Fruit fly (Drosophila melanogaster) whole organism, embryonic: ENCODE data around the gene CG42335.

Experiments used
- Blimp-1 ChIP-seq: fragments of 200-800 bp; sonication (Bioruptor generic); optimal IDR thresholded peaks from 3 replicates; lab custom pipeline; 2018; ENCODE audit warnings: missing biosample characterization, missing genetic modification characterization, mild to moderate bottlenecking, moderate library complexity, missing genetic modification reagents
- CG10267 ChIP-seq: fragments of 200-800 bp; sonication (Bioruptor generic); optimal IDR thresholded peaks from 2 replicates; lab custom pipeline; 2018; ENCODE audit warnings: missing biosample characterization, mild to moderate bottlenecking, missing genetic modification characterization, moderate library complexity
- CG10565 ChIP-seq: fragments of 200-800 bp; sonication (Bioruptor generic); optimal IDR thresholded peaks from 3 replicates; lab custom pipeline; 2016; ENCODE audit warnings: missing biosample characterization, mild to moderate bottlenecking, missing genetic modification characterization
- CG12942 ChIP-seq: fragments of 200-800 bp; sonication (Bioruptor generic); optimal IDR thresholded peaks from 3 replicates; lab custom pipeline; 2016; ENCODE audit warnings: missing biosample characterization, missing genetic modification characterization
- CG14710 ChIP-seq: fragments of 200-800 bp; sonication (Bioruptor generic); optimal IDR thresholded peaks from 3 replicates; lab custom pipeline; 2019; ENCODE audit warnings: missing biosample characterization, mild to moderate bottlenecking, missing genetic modification characterization, moderate library complexity
- CG15514 ChIP-seq: fragments of 200-800 bp; sonication (Bioruptor generic); optimal IDR thresholded peaks from 3 replicates; lab custom pipeline; 2017; ENCODE audit warnings: missing biosample characterization, missing genetic modification characterization, mild to moderate bottlenecking, moderate library complexity, missing genetic modification reagents
- CG17802 ChIP-seq: fragments of 200-800 bp; sonication (Bioruptor generic); optimal IDR thresholded peaks from 2 replicates; lab custom pipeline; 2018; ENCODE audit warnings: missing biosample characterization, mild to moderate bottlenecking, missing genetic modification characterization, moderate library complexity
- CG2678 ChIP-seq: fragments of 200-800 bp; sonication (Bioruptor generic); optimal IDR thresholded peaks from 3 replicates; lab custom pipeline; 2019; ENCODE audit warnings: missing biosample characterization, mild to moderate bottlenecking, missing genetic modification characterization, moderate library complexity
- CG34376 ChIP-seq: fragments of 200-800 bp; sonication (Bioruptor generic); optimal IDR thresholded peaks from 2 replicates; lab custom pipeline; 2018; ENCODE audit warnings: missing biosample characterization, mild to moderate bottlenecking, missing genetic modification characterization
- CG4730 ChIP-seq: fragments of 200-800 bp; sonication (Bioruptor generic); IDR thresholded peaks from 2 replicates; pipeline ENCODE4 v1.3.6; 2022; ENCODE audit warnings: missing biosample characterization, missing genetic modification characterization
- CG7745 ChIP-seq: fragments of 200-800 bp; sonication (Bioruptor generic); optimal IDR thresholded peaks from 2 replicates; lab custom pipeline; 2018; ENCODE audit warnings: missing biosample characterization, mild to moderate bottlenecking, missing genetic modification characterization, moderate library complexity
- CG7987 ChIP-seq: fragments of 200-800 bp; sonication (Bioruptor generic); optimal IDR thresholded peaks from 2 replicates; lab custom pipeline; 2018; ENCODE audit warnings: missing biosample characterization, mild to moderate bottlenecking, missing genetic modification characterization, moderate library complexity
- CG9797 ChIP-seq: fragments of 200-800 bp; sonication (Bioruptor generic); optimal IDR thresholded peaks from 3 replicates; lab custom pipeline; 2018; ENCODE audit warnings: missing biosample characterization, mild to moderate bottlenecking, missing genetic modification characterization
- Dbx ChIP-seq: fragments of 200-800 bp; sonication (Bioruptor generic); IDR thresholded peaks from 3 replicates; pipeline ENCODE4 v1.3.6; 2022; ENCODE audit warnings: missing biosample characterization, missing genetic modification characterization
- Deaf1 ChIP-seq: fragments of 200-800 bp; optimal IDR thresholded peaks from 3 replicates; lab custom pipeline; 2019; ENCODE audit warnings: missing biosample characterization, mild to moderate bottlenecking, missing genetic modification characterization, moderate library complexity
- Dref ChIP-seq: fragments of 200-800 bp; sonication (Bioruptor generic); IDR thresholded peaks from 2 replicates; pipeline ENCODE4 v1.3.6; 2022; ENCODE audit warnings: missing biosample characterization, missing genetic modification characterization
- E2f1 ChIP-seq: fragments of 200-800 bp; sonication (Bioruptor generic); IDR thresholded peaks from 2 replicates; pipeline ENCODE4 v1.3.6; 2022; ENCODE audit warnings: missing biosample characterization, missing genetic modification characterization
- GATAe ChIP-seq: fragments of 200-800 bp; sonication (Bioruptor generic); conservative IDR thresholded peaks from 2 replicates; pipeline ENCODE4 v1.3.6; 2022; ENCODE audit warnings: missing biosample characterization, missing genetic modification characterization
- Hey ChIP-seq: fragments of 200-800 bp; sonication (Bioruptor generic); optimal IDR thresholded peaks from 3 replicates; lab custom pipeline; 2018; ENCODE audit warnings: missing biosample characterization, mild to moderate bottlenecking, missing genetic modification characterization
- HmgZ ChIP-seq: fragments of 200-800 bp; sonication (Bioruptor generic); optimal IDR thresholded peaks from 2 replicates; lab custom pipeline; 2018; ENCODE audit warnings: missing biosample characterization, mild to moderate bottlenecking, missing genetic modification characterization
- Med ChIP-seq: fragments of 200-800 bp; sonication (Bioruptor generic); peaks from one replicate; lab custom pipeline; 2016; ENCODE audit warnings: missing biosample characterization, missing genetic modification characterization, mild to moderate bottlenecking, inconsistent platforms, moderate library complexity
- Scr ChIP-seq: fragments of 200-800 bp; sonication (Bioruptor generic); IDR thresholded peaks from 2 replicates; pipeline ENCODE4 v1.3.6; 2022; ENCODE audit warnings: missing biosample characterization, missing genetic modification characterization; ENCODE audit not compliant: partially characterized antibody
- Side ChIP-seq: fragments of 200-800 bp; sonication (Bioruptor generic); optimal IDR thresholded peaks from 2 replicates; lab custom pipeline; 2016; ENCODE audit warnings: missing biosample characterization, missing genetic modification characterization
- abd-A ChIP-seq: fragments of 200-800 bp; sonication (Bioruptor generic); optimal IDR thresholded peaks from 3 replicates; lab custom pipeline; 2019; ENCODE audit warnings: missing biosample characterization, mild to moderate bottlenecking, missing genetic modification characterization, moderate library complexity
- btn ChIP-seq: fragments of 200-800 bp; sonication (Bioruptor generic); optimal IDR thresholded peaks from 2 replicates; lab custom pipeline; 2016; ENCODE audit warnings: missing biosample characterization, missing genetic modification characterization
- caup ChIP-seq: fragments of 200-800 bp; sonication (Bioruptor generic); optimal IDR thresholded peaks from 3 replicates; lab custom pipeline; 2017; ENCODE audit warnings: missing biosample characterization, mild to moderate bottlenecking, missing genetic modification characterization, moderate library complexity; ENCODE audit not compliant: severe bottlenecking
- chinmo ChIP-seq: fragments of 200-800 bp; sonication (Bioruptor generic); IDR thresholded peaks from 4 replicates; pipeline ENCODE4 v1.3.6; 2022; ENCODE audit warnings: missing biosample characterization, missing genetic modification characterization; ENCODE audit not compliant: partially characterized antibody
- ci ChIP-seq: fragments of 200-800 bp; sonication (Bioruptor generic); IDR thresholded peaks from 3 replicates; pipeline ENCODE4 v1.3.6; 2022; ENCODE audit warnings: missing biosample characterization, missing genetic modification characterization
- croc ChIP-seq: fragments of 200-800 bp; sonication (Bioruptor generic); conservative IDR thresholded peaks from 3 replicates; pipeline ENCODE4 v1.3.6; 2022; ENCODE audit warnings: missing biosample characterization, missing genetic modification characterization
- crp ChIP-seq, 2 experiments: fragments of 200-800 bp; sonication (Bioruptor generic); optimal IDR thresholded peaks; 2 replicates in 1 of 2; 3 replicates in 1 of 2; lab custom pipeline; 2017; ENCODE audit warnings: missing biosample characterization in 2 of 2, missing genetic modification characterization in 2 of 2, mild to moderate bottlenecking in 1 of 2, moderate library complexity in 1 of 2
- dmrt11E ChIP-seq: fragments of 200-800 bp; sonication (Bioruptor generic); optimal IDR thresholded peaks from 3 replicates; lab custom pipeline; 2018; ENCODE audit warnings: missing biosample characterization, mild to moderate bottlenecking, missing genetic modification characterization, moderate library complexity
- exex ChIP-seq: fragments of 200-800 bp; sonication (Bioruptor generic); optimal IDR thresholded peaks from 4 replicates; lab custom pipeline; 2018; ENCODE audit warnings: missing biosample characterization, mild to moderate bottlenecking, missing genetic modification characterization, moderate library complexity
- gcm ChIP-seq: fragments of 200-800 bp; sonication (Bioruptor generic); optimal IDR thresholded peaks from 2 replicates; lab custom pipeline; 2019; ENCODE audit warnings: missing biosample characterization, mild to moderate bottlenecking, missing genetic modification characterization, moderate library complexity
- grn ChIP-seq: fragments of 200-800 bp; sonication (Bioruptor generic); optimal IDR thresholded peaks from 3 replicates; lab custom pipeline; 2017; ENCODE audit warnings: missing biosample characterization, missing genetic modification characterization
- kah ChIP-seq: fragments of 200-800 bp; sonication (Bioruptor generic); optimal IDR thresholded peaks from 2 replicates; lab custom pipeline; 2018; ENCODE audit warnings: missing biosample characterization, mild to moderate bottlenecking, missing genetic modification characterization
- mirr ChIP-seq: fragments of 200-800 bp; sonication (Bioruptor generic); optimal IDR thresholded peaks from 3 replicates; lab custom pipeline; 2018; ENCODE audit warnings: missing biosample characterization, mild to moderate bottlenecking, missing genetic modification characterization
- pb ChIP-seq: fragments of 200-800 bp; sonication (Bioruptor generic); optimal IDR thresholded peaks from 3 replicates; lab custom pipeline; 2016; ENCODE audit warnings: missing biosample characterization, missing genetic modification characterization
- pho ChIP-seq: fragments of 200-800 bp; sonication (Bioruptor generic); optimal IDR thresholded peaks from 2 replicates; lab custom pipeline; 2016; ENCODE audit warnings: missing biosample characterization, missing genetic modification characterization
- scrt ChIP-seq: fragments of 200-800 bp; sonication (Bioruptor generic); optimal IDR thresholded peaks from 2 replicates; lab custom pipeline; 2018; ENCODE audit warnings: missing biosample characterization, mild to moderate bottlenecking, missing genetic modification characterization, moderate library complexity
- sd ChIP-seq: fragments of 200-800 bp; sonication (Bioruptor generic); optimal IDR thresholded peaks from 3 replicates; lab custom pipeline; 2018; ENCODE audit warnings: missing biosample characterization, mild to moderate bottlenecking, missing genetic modification characterization, moderate library complexity
- sens ChIP-seq: fragments of 200-800 bp; sonication (Bioruptor generic); peaks from one replicate; lab custom pipeline; 2016; ENCODE audit warnings: missing biosample characterization, missing genetic modification characterization
- sens-2 ChIP-seq: fragments of 200-800 bp; sonication (Bioruptor generic); IDR thresholded peaks from 2 replicates; pipeline ENCODE4 v1.3.6; 2022; ENCODE audit warnings: missing biosample characterization, missing genetic modification characterization
- sqz ChIP-seq: fragments of 200-800 bp; sonication (Bioruptor generic); optimal IDR thresholded peaks from 3 replicates; lab custom pipeline; 2018; ENCODE audit warnings: missing biosample characterization, mild to moderate bottlenecking, missing genetic modification characterization
- stwl ChIP-seq: fragments of 200-800 bp; sonication (Bioruptor generic); optimal IDR thresholded peaks from 3 replicates; lab custom pipeline; 2018; ENCODE audit warnings: missing biosample characterization, mild to moderate bottlenecking, missing genetic modification characterization, moderate library complexity
- sug ChIP-seq: fragments of 200-800 bp; optimal IDR thresholded peaks from 2 replicates; lab custom pipeline; 2019; ENCODE audit warnings: missing biosample characterization, mild to moderate bottlenecking, missing genetic modification characterization, moderate library complexity
- vvl ChIP-seq: fragments of 200-800 bp; sonication (Bioruptor generic); IDR thresholded peaks from 2 replicates; pipeline ENCODE4 v1.3.6; 2022; ENCODE audit warnings: missing biosample characterization, missing genetic modification characterization
- wek ChIP-seq: fragments of 200-800 bp; sonication (Bioruptor generic); optimal IDR thresholded peaks from 3 replicates; lab custom pipeline; 2018; ENCODE audit warnings: missing biosample characterization, mild to moderate bottlenecking, missing genetic modification characterization, moderate library complexity
- zf30C ChIP-seq: fragments of 200-800 bp; sonication (Bioruptor generic); optimal IDR thresholded peaks from 3 replicates; lab custom pipeline; 2018; ENCODE audit warnings: missing biosample characterization, mild to moderate bottlenecking, missing genetic modification characterization

CG42335 gene

DNA sequence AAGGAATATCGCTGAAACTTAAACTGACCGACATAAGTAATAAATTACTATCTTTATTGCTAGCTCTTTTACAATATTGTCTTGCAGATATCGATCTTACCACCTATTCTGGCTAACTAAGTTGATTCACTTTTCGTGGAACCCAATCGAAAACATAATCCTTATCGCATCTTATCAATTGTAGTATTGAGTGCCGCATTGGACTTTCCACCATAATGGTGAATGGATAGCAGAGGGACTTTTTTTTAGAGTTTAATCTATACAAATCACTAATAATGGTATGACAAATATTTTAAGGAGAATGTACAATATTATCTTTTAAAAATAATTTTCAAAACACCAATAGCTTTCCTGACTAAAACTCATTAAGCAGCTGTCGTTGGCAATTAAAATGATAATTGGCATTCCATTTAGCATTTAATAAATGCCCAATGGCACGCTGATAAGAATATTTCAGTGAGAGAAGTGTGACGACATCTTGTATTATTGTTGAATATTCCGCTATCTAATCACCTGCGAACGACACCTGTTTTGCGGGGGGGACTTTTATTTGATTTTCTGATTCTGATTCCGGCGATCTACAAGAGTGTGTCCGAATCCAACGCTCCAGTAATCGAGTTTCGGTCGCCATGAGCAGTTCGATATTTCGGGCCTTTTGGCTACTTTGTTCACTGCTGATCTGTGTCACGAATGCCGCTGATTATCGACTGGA lies at the start of gene CG42335:
TSS of gene CG42335 (plus strand) at position 620 of the 712 bp plus-strand sequence.
- TF ChIP-seq GATAe (GFP tag; lab: Robert Waterston, UW) (peak; percentile 60), sug (tag; lab: Kevin White, UChicago) (peak; percentile 99), sens (GFP tag; lab: Kevin White, UChicago) (peak; percentile 42), Side (no peak), Hey (tag; lab: Kevin White, UChicago) (peak; percentile 56), mirr (peak; percentile 78), grn (GFP tag; lab: Kevin White, UChicago) (peak; percentile 80), Deaf1 (tag; lab: Kevin White, UChicago) (peak; percentile 27), gcm (GFP tag; lab: Kevin White, UChicago) (no peak), exex (tag; lab: Kevin White, UChicago) (peak; percentile 69), wek (no peak), CG15514 (GFP tag; lab: Kevin White, UChicago) (peak; percentile 13), chinmo (0 out of 4 replicates have a peak, but pooled peaks have one; percentile 36), CG10565 (GFP tag; lab: Kevin White, UChicago) (no peak), caup (GFP tag; lab: Kevin White, UChicago) (peak; percentile 3), CG34376 (GFP tag; lab: Kevin White, UChicago) (peak; percentile 41), Med (GFP tag; lab: Kevin White, UChicago) (peak; percentile 35), sd (peak; percentile 66)

DNA sequence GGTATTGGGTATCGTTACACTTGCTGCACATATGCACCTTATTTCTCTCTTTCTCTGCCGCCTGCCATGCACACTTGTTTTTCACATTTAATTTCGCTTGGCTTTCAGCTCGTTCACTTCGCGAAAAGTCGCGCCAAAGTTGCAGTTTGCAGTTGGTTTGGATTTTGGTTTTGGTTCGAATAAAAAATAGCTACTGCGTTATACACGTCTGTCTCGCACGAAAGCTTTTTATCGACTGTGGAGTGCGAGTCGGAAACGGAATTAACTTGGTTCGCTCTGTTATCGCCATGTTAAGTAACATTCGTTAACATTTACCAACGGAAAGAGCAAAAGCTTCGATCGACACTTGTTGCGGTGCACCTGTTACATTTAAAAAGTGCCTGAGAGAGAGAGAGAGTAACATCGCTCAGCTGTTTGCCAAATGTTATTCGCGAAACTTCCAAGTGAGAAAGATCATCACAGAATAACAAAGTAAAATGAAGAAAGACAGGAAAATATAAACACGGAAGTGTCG lies 39.1 kb upstream of the CG42335 start, which contains the start of gene CG31176:
TSS of gene CG31176 (minus strand) at position 241 of the 514 bp plus-strand sequence.
- TF ChIP-seq ci (GFP tag; lab: Robert Waterston, UW), result peak; percentile 24; the same call in 1 of the 3 replicates
- TF ChIP-seq Dbx (GFP tag; lab: Robert Waterston, UW), result no peak
- TF ChIP-seq CG4730, result no peak
- no peak for TF ChIP-seq croc (GFP tag; lab: Robert Waterston, UW)
- no peak for TF ChIP-seq Blimp-1
- TF ChIP-seq kah, result no peak
- TF ChIP-seq E2f1 (GFP tag; lab: Robert Waterston, UW), result no peak
- TF ChIP-seq CG7745, result no peak
- TF ChIP-seq CG7987 (GFP tag; lab: Kevin White, UChicago), result no peak
- TF ChIP-seq abd-A (tag; lab: Kevin White, UChicago), result no peak
- TF ChIP-seq CG10267 (tag; lab: Kevin White, UChicago), result no peak
- TF ChIP-seq pb, result no peak
- TF ChIP-seq Scr (GFP tag; lab: Robert Waterston, UW), result no peak; the same call in 1 of the 2 replicates
- no peak for TF ChIP-seq Side
- TF ChIP-seq btn, result no peak
- TF ChIP-seq CG9797 (GFP tag; lab: Kevin White, UChicago), result no peak
- peak; percentile 57 for TF ChIP-seq scrt (GFP tag; lab: Kevin White, UChicago)
- no peak for TF ChIP-seq pho (GFP tag; lab: Kevin White, UChicago)
- TF ChIP-seq CG12942, result no peak
- TF ChIP-seq dmrt11E (tag; lab: Kevin White, UChicago), result no peak
- no peak for TF ChIP-seq stwl (tag; lab: Kevin White, UChicago)
- no peak for TF ChIP-seq CG2678 (tag; lab: Kevin White, UChicago)
- TF ChIP-seq CG14710, result no peak
- TF ChIP-seq sens-2 (GFP tag; lab: Robert Waterston, UW), result no peak
- no peak for TF ChIP-seq HmgZ (tag; lab: Kevin White, UChicago)
- TF ChIP-seq vvl (GFP tag; lab: Robert Waterston, UW), result peak; percentile 31; the same call in 1 of the 2 replicates
- no peak for TF ChIP-seq CG17802 (tag; lab: Kevin White, UChicago)
- no peak for TF ChIP-seq zf30C (GFP tag; lab: Kevin White, UChicago)
- no peak for TF ChIP-seq Dref (GFP tag; lab: Robert Waterston, UW)
- peak in 1 of 2 experiments; percentile 46 for TF ChIP-seq crp (GFP tag; optimal IDR thresholded peaks at IDR 0.05; lab: Kevin White, UChicago)
- no peak for TF ChIP-seq sqz
